Worm (Caenorhabditis elegans) whole organism, L4 larva: ENCODE measurements around the gene srz-62.
"Not testable (repeated sequence)": the region's sequence is repeated elsewhere in the genome, so short reads cannot be mapped to it uniquely, and the experiment has no call there.

Experiments used
- D1046.2 ChIP-seq: fragments of 200-800 bp; sonication (Bioruptor generic); IDR thresholded peaks from 2 replicates; pipeline ENCODE4 v1.3.6; 2022; ENCODE audit warnings: missing genetic modification characterization, missing compliant biosample characterization
- F44E2.7 ChIP-seq: fragments of 200-800 bp; sonication (Bioruptor generic); IDR thresholded peaks from 2 replicates; pipeline ENCODE4 v2.1.2; 2022; ENCODE audit warnings: missing genetic modification characterization, missing compliant biosample characterization
- F49E8.2 ChIP-seq: sonication (generic microtip); optimal IDR thresholded peaks from 2 replicates; lab custom pipeline; 2016; ENCODE audit warnings: missing compliant biosample characterization, mild to moderate bottlenecking, missing genetic modification characterization, borderline replicate concordance
- Y48G9A.11 ChIP-seq: fragments of 200-800 bp; sonication (Bioruptor generic); IDR thresholded peaks from 2 replicates; pipeline ENCODE4 v1.3.6; 2022; ENCODE audit warnings: missing genetic modification reagents, missing genetic modification characterization, missing compliant biosample characterization
- Y5F2A.4 ChIP-seq: fragments of 200-800 bp; sonication (Bioruptor generic); optimal IDR thresholded peaks from 2 replicates; lab custom pipeline; 2018; ENCODE audit warnings: mild to moderate bottlenecking, missing genetic modification characterization, missing compliant biosample characterization
- Y75B8A.6 ChIP-seq: fragments of 200-800 bp; sonication (Bioruptor generic); IDR thresholded peaks from 2 replicates; pipeline ENCODE4 v1.3.6; 2022; ENCODE audit warnings: missing genetic modification reagents, missing genetic modification characterization, missing compliant biosample characterization
- attf-4 ChIP-seq: sonication (generic microtip); optimal IDR thresholded peaks from 3 replicates; lab custom pipeline; 2017; ENCODE audit warnings: missing biosample characterization, missing genetic modification characterization
- ceh-44 ChIP-seq: fragments of 200-800 bp; sonication (Bioruptor generic); IDR thresholded peaks from 2 replicates; pipeline ENCODE4 v1.3.6; 2022; ENCODE audit warnings: missing genetic modification reagents, missing genetic modification characterization, missing compliant biosample characterization
- ceh-82 ChIP-seq: sonication (generic microtip); optimal IDR thresholded peaks from 2 replicates; lab custom pipeline; 2017; ENCODE audit warnings: missing biosample characterization, missing genetic modification characterization
- ctbp-1 ChIP-seq: fragments of 200-800 bp; sonication (Bioruptor generic); IDR thresholded peaks from 2 replicates; pipeline ENCODE4 v1.3.6; 2022; ENCODE audit warnings: missing genetic modification reagents, missing genetic modification characterization, missing compliant biosample characterization
- dmd-6 ChIP-seq: fragments of 200-800 bp; sonication (Bioruptor generic); IDR thresholded peaks from 2 replicates; pipeline ENCODE4 v1.3.6; 2022; ENCODE audit warnings: missing genetic modification reagents, missing genetic modification characterization, missing compliant biosample characterization
- duxl-1 ChIP-seq: sonication (generic microtip); optimal IDR thresholded peaks from 2 replicates; lab custom pipeline; 2016; ENCODE audit warnings: mild to moderate bottlenecking, missing genetic modification characterization, moderate library complexity, missing compliant biosample characterization; ENCODE audit not compliant: poor library complexity
- dve-1 ChIP-seq: sonication (generic microtip); optimal IDR thresholded peaks from 2 replicates; lab custom pipeline; 2017; ENCODE audit warnings: antibody characterized with exemption, mild to moderate bottlenecking, missing genetic modification characterization, missing compliant biosample characterization; ENCODE audit not compliant: insufficient read depth
- egl-27 ChIP-seq: sonication (generic microtip); optimal IDR thresholded peaks from 3 replicates; lab custom pipeline; 2017; ENCODE audit warnings: missing biosample characterization, missing genetic modification reagents, missing genetic modification characterization
- fos-1 ChIP-seq: fragments of 150-350 bp; optimal IDR thresholded peaks from 2 replicates; lab custom pipeline; 2014; ENCODE audit warnings: missing biosample characterization, missing genetic modification characterization
- jun-1 ChIP-seq: fragments of 150-350 bp; optimal IDR thresholded peaks from 2 replicates; lab custom pipeline; 2014; ENCODE audit warnings: missing biosample characterization, missing genetic modification reagents, missing genetic modification characterization
- lin-15B ChIP-seq: fragments of 150-350 bp; sonication (generic microtip); optimal IDR thresholded peaks from 3 replicates; lab custom pipeline; 2014; ENCODE audit warnings: missing biosample characterization, missing genetic modification characterization
- lin-29 ChIP-seq: fragments of 200-800 bp; sonication (Bioruptor generic); IDR thresholded peaks from 2 replicates; pipeline ENCODE4 v1.3.6; 2022; ENCODE audit warnings: missing genetic modification reagents, missing genetic modification characterization, missing compliant biosample characterization
- lir-3 ChIP-seq: sonication (generic microtip); optimal IDR thresholded peaks from 2 replicates; lab custom pipeline; 2016; ENCODE audit warnings: mild to moderate bottlenecking, missing genetic modification characterization, missing compliant biosample characterization
- madf-9 ChIP-seq: fragments of 200-800 bp; sonication (Bioruptor generic); conservative IDR thresholded peaks from 2 replicates; pipeline ENCODE4 v1.3.6; 2022; ENCODE audit warnings: missing genetic modification reagents, missing genetic modification characterization, missing compliant biosample characterization
- mdl-1 ChIP-seq, 2 experiments: fragments of 150-350 bp in 1 of 2; sonication (generic microtip) in 1 of 2; optimal IDR thresholded peaks; 2 replicates each; lab custom pipeline; 2014 to 2017; ENCODE audit warnings: missing biosample characterization in 2 of 2, missing genetic modification characterization in 2 of 2
- mdt-29 ChIP-seq: fragments of 200-800 bp; sonication (Bioruptor generic); IDR thresholded peaks from 2 replicates; pipeline ENCODE4 v1.3.6; 2022; ENCODE audit warnings: missing genetic modification reagents, missing genetic modification characterization, missing compliant biosample characterization
- mxl-2 ChIP-seq: fragments of 200-800 bp; sonication (Bioruptor generic); conservative IDR thresholded peaks from 2 replicates; pipeline ENCODE4 v1.3.6; 2022; ENCODE audit warnings: missing genetic modification reagents, missing genetic modification characterization, missing compliant biosample characterization
- mxl-3 ChIP-seq: fragments of 200-800 bp; sonication (Bioruptor generic); optimal IDR thresholded peaks from 2 replicates; lab custom pipeline; 2018; ENCODE audit warnings: mild to moderate bottlenecking, missing genetic modification characterization, missing compliant biosample characterization
- nhr-102 ChIP-seq: sonication (generic microtip); optimal IDR thresholded peaks from 2 replicates; lab custom pipeline; 2016; ENCODE audit warnings: mild to moderate bottlenecking, missing genetic modification characterization, moderate library complexity, missing compliant biosample characterization
- nhr-25 ChIP-seq: sonication (generic microtip); optimal IDR thresholded peaks from 2 replicates; lab custom pipeline; 2017; ENCODE audit warnings: missing genetic modification characterization, mild to moderate bottlenecking, missing compliant biosample characterization, antibody characterized with exemption, moderate library complexity, borderline replicate concordance; ENCODE audit not compliant: insufficient read depth
- nhr-42 ChIP-seq: fragments of 200-800 bp; sonication (Bioruptor generic); IDR thresholded peaks from 2 replicates; pipeline ENCODE4 v1.3.6; 2022; ENCODE audit warnings: missing genetic modification characterization, missing compliant biosample characterization
- nhr-76 ChIP-seq: fragments of 150-350 bp; optimal IDR thresholded peaks from 2 replicates; lab custom pipeline; 2014; ENCODE audit warnings: missing biosample characterization, missing genetic modification characterization
- pha-4 ChIP-seq, 2 experiments: fragments of 150-350 bp in 1 of 2; fragments of 200-800 bp in 1 of 2; sonication (Bioruptor generic) in 1 of 2; IDR thresholded peaks in 1 of 2; optimal IDR thresholded peaks in 1 of 2; 2 replicates each; pipeline versions ENCODE4 v1.3.6 to Lab custom; 2014 to 2022; ENCODE audit warnings: missing genetic modification characterization in 2 of 2, missing genetic modification reagents in 2 of 2, missing biosample characterization in 1 of 2, missing compliant biosample characterization in 1 of 2
- saeg-2 ChIP-seq: fragments of 200-800 bp; sonication (Bioruptor generic); IDR thresholded peaks from 2 replicates; pipeline ENCODE4 v1.3.6; 2022; ENCODE audit warnings: missing genetic modification reagents, missing genetic modification characterization, missing compliant biosample characterization
- snpc-1.2 ChIP-seq: fragments of 200-800 bp; sonication (Bioruptor generic); IDR thresholded peaks from 2 replicates; pipeline ENCODE4 v1.3.6; 2022; ENCODE audit warnings: missing genetic modification reagents, missing genetic modification characterization, missing compliant biosample characterization
- spr-1 ChIP-seq: sonication (generic microtip); optimal IDR thresholded peaks from 2 replicates; lab custom pipeline; 2016; ENCODE audit warnings: mild to moderate bottlenecking, missing genetic modification characterization, missing compliant biosample characterization
- unc-130 ChIP-seq: sonication (generic microtip); optimal IDR thresholded peaks from 2 replicates; lab custom pipeline; 2016; ENCODE audit warnings: missing genetic modification reagents, missing genetic modification characterization, missing compliant biosample characterization
- unc-62 ChIP-seq, 3 experiments: fragments of 150-350 bp in 1 of 3; sonication (generic microtip); optimal IDR thresholded peaks in 2 of 3; peaks in 1 of 3; 1 replicate in 1 of 3; 2 replicates in 2 of 3; lab custom pipeline; 2014 to 2017; ENCODE audit warnings: missing biosample characterization in 3 of 3, missing genetic modification characterization in 3 of 3, missing genetic modification reagents in 3 of 3, missing genotype in 1 of 3
- vab-7 ChIP-seq: fragments of 200-800 bp; sonication (Bioruptor generic); IDR thresholded peaks from 2 replicates; pipeline ENCODE4 v1.3.6; 2022; ENCODE audit warnings: missing genetic modification reagents, missing genetic modification characterization, missing compliant biosample characterization
- zfp-2 ChIP-seq: sonication (generic microtip); optimal IDR thresholded peaks from 2 replicates; lab custom pipeline; 2016; ENCODE audit warnings: mild to moderate bottlenecking, missing genetic modification characterization, missing compliant biosample characterization
- zip-11 ChIP-seq: fragments of 200-800 bp; sonication (Bioruptor generic); IDR thresholded peaks from 2 replicates; pipeline ENCODE4 v1.3.6; 2022; ENCODE audit warnings: missing genetic modification characterization, missing compliant biosample characterization
- zip-2 ChIP-seq: fragments of 150-350 bp; optimal IDR thresholded peaks from 2 replicates; lab custom pipeline; 2014; ENCODE audit warnings: missing biosample characterization, missing genetic modification characterization
- ztf-11 ChIP-seq: fragments of 150-350 bp; optimal IDR thresholded peaks from 2 replicates; lab custom pipeline; 2014; ENCODE audit warnings: missing biosample characterization, missing genetic modification characterization

Gene srz-62

DNA sequence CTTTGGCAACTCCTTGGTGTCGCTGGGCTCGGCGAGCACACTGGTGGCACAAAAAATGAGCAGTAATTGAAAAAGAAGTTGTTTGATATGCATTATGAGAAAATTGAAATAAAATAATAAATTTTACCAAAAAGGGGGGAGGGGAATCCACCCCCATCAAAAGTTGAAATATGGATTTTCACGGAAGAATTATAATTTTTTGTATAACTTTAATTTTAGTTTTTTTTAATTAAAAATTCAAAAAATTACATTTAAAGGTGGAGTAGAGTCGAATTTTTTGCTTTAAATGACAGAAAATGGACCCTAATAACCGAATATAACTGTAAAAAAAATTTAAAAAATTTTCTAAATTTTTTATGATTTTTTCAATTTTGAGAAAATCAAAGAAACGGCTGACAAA lies 11.5 kb downstream of the srz-62 start, which contains the start of gene F56D6.18:
TSS of gene F56D6.18 (minus strand) at position 101 of the 400 bp plus-strand sequence.
- TF ChIP-seq dve-1 (tag; lab: Kevin White, UChicago); ceh-44 (GFP tag; lab: Robert Waterston, UW); nhr-76 (tag; lab: Kevin White, UChicago): not testable (repeated sequence)

DNA sequence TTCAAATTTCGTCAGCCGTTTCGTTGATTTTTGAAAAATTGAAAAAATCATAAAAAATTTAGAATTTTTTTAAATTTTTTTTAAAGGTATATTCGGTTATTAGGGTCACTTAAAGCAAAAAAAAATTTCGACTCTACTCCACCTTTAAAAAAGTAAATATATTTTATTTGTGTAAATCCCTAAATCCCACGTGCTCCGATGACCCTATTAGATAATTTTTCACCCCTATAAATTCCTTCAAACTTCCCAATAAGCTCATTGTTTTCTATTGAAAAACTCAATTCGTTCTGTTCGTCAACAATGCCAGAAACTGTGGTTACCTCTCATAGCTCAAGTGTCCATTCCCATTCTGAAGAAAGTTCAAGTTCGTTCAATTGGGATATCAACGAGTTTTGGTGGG lies 12.3 kb downstream of the srz-62 start, which contains the start of gene F56D6.20:
TSS of gene F56D6.20 (plus strand) at position 301 of the 400 bp plus-strand sequence.
- TF ChIP-seq jun-1 (tag; lab: Kevin White, UChicago) (no peak), zfp-2 (tag; lab: Kevin White, UChicago) (no peak), ceh-82 (tag; lab: Kevin White, UChicago) (no peak), unc-62 (GFP tag; optimal IDR thresholded peaks at IDR 0.05 in 1 of 2; lab: Kevin White, UChicago) (no peak), unc-62 (tag; optimal IDR thresholded peaks at IDR 0.05; lab: Kevin White, UChicago) (no peak), pha-4 (GFP tag; IDR thresholded peaks at IDR 0.05; lab: Robert Waterston, UW) (no peak), pha-4 (tag; optimal IDR thresholded peaks at IDR 0.05; lab: Kevin White, UChicago) (no peak), egl-27 (tag; lab: Kevin White, UChicago) (no peak), F44E2.7 (no peak), Y5F2A.4 (GFP tag; lab: Kevin White, UChicago) (no peak), spr-1 (tag; lab: Kevin White, UChicago) (no peak), madf-9 (GFP tag; lab: Robert Waterston, UW) (no peak), lin-15B (no peak), D1046.2 (no peak)

DNA sequence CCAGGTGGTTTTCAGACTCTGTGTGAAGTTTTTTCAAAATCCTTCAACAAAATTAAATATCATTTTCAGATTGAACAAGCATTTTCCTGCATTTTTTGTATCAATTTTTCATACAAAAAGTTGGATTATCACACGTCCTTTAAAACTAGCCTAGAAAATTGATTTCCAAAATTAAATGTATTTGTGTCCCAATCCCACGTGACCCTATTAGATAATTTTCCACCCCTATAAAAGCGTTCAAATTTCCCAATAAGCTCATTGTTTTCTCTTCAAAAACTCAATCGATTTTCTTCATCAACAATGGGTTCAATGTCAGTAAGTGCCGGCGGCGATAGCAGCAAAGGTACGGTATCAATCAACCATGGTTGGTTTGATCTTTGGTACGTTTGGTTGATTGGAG lies 14.2 kb downstream of the srz-62 start, which contains the start of gene F56D6.19:
TSS of gene F56D6.19 (plus strand) at position 301 of the 400 bp plus-strand sequence.
- no peak for TF ChIP-seq dmd-6 (GFP tag; lab: Robert Waterston, UW)
- no peak for TF ChIP-seq zip-2 (tag; lab: Kevin White, UChicago)
- TF ChIP-seq snpc-1.2 (GFP tag; lab: Robert Waterston, UW), result no peak
- TF ChIP-seq nhr-42, result no peak
- no peak for TF ChIP-seq unc-130 (GFP tag; lab: Kevin White, UChicago)
- no peak for TF ChIP-seq ztf-11
- TF ChIP-seq F49E8.2 (tag; lab: Kevin White, UChicago), result no peak
- TF ChIP-seq ctbp-1, result no peak
- TF ChIP-seq lir-3, result no peak
- TF ChIP-seq attf-4, result no peak
- TF ChIP-seq mxl-2, result no peak
- no peak for TF ChIP-seq nhr-102 (tag; lab: Kevin White, UChicago)
- TF ChIP-seq nhr-25 (tag; lab: Kevin White, UChicago), result no peak
- TF ChIP-seq Y75B8A.6 (GFP tag; lab: Robert Waterston, UW), result no peak
- no peak for TF ChIP-seq mdt-29 (GFP tag; lab: Robert Waterston, UW)

DNA sequence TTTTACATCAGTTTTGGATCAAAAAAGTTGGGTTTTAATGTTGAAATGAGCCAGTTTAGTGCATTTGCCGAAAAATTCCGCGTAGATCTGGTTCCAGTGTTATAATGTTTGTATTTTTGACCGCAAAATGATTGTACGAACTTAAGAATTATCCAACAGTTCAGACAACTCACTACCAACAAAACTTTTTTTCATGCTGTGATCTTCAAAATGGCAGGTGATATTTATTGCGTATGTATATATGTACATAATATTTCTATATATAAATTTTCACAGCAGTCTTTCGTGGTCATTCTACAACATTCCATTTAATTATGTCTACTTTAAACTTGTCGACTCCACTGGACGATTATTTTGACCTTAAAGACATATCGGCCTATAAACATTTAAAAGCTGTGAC lies 15.0 kb downstream of the srz-62 start, which contains the start of gene srz-20:
TSS of gene srz-20 (plus strand) at position 301 of the 400 bp plus-strand sequence.
- TF ChIP-seq ceh-82 (tag; lab: Kevin White, UChicago) (no peak), duxl-1 (tag; lab: Kevin White, UChicago) (no peak), zip-11 (GFP tag; lab: Robert Waterston, UW) (no peak), vab-7 (GFP tag; lab: Robert Waterston, UW) (no peak), lin-15B (no peak), jun-1 (tag; lab: Kevin White, UChicago) (no peak), attf-4 (no peak), saeg-2 (GFP tag; lab: Robert Waterston, UW) (no peak), lin-29 (GFP tag; lab: Robert Waterston, UW) (no peak), dve-1 (tag; lab: Kevin White, UChicago) (no peak), mxl-3 (GFP tag; lab: Kevin White, UChicago) (no peak), Y48G9A.11 (GFP tag; lab: Robert Waterston, UW) (no peak), F49E8.2 (tag; lab: Kevin White, UChicago) (no peak), mdl-1 (tag; optimal IDR thresholded peaks at IDR 0.05; lab: Kevin White, UChicago) (no peak), fos-1 (tag; lab: Kevin White, UChicago) (no peak)
